Worm (Caenorhabditis elegans) whole organism, L2 larva: ENCODE results near the gene str-102.

Experiments
- C34F6.9 ChIP-seq: fragments of 150-350 bp; optimal IDR thresholded peaks from 2 replicates; lab custom pipeline; 2014; ENCODE audit warnings: missing biosample characterization, missing genetic modification characterization
- ZK546.5 ChIP-seq: sonication (generic microtip); optimal IDR thresholded peaks from 2 replicates; lab custom pipeline; 2017; ENCODE audit warnings: missing biosample characterization, missing genetic modification characterization
- aly-2 ChIP-seq: fragments of 150-350 bp; optimal IDR thresholded peaks from 2 replicates; lab custom pipeline; 2014; ENCODE audit warnings: missing biosample characterization, missing genetic modification characterization
- blmp-1 ChIP-seq: sonication (generic microtip); optimal IDR thresholded peaks from 2 replicates; lab custom pipeline; 2017; ENCODE audit warnings: missing genetic modification characterization, mild to moderate bottlenecking, missing compliant biosample characterization, antibody characterized with exemption, moderate library complexity; ENCODE audit not compliant: insufficient read depth
- ceh-16 ChIP-seq: fragments of 150-350 bp; optimal IDR thresholded peaks from 2 replicates; lab custom pipeline; 2014; ENCODE audit warnings: missing biosample characterization, missing genetic modification characterization
- ceh-82 ChIP-seq: fragments of 150-350 bp; optimal IDR thresholded peaks from 2 replicates; lab custom pipeline; 2014; ENCODE audit warnings: missing biosample characterization, missing genetic modification characterization
- crh-2 ChIP-seq: sonication (generic microtip); optimal IDR thresholded peaks from 2 replicates; lab custom pipeline; 2017; ENCODE audit warnings: missing biosample characterization, missing genetic modification characterization
- elt-3 ChIP-seq: sonication (generic microtip); optimal IDR thresholded peaks from 2 replicates; lab custom pipeline; 2017; ENCODE audit warnings: missing biosample characterization, missing genetic modification characterization
- fos-1 ChIP-seq: fragments of 150-350 bp; optimal IDR thresholded peaks from 2 replicates; lab custom pipeline; 2014; ENCODE audit warnings: missing biosample characterization, missing genetic modification characterization
- lin-11 ChIP-seq: fragments of 150-350 bp; sonication (generic microtip); optimal IDR thresholded peaks from 2 replicates; lab custom pipeline; 2014; ENCODE audit warnings: missing biosample characterization, missing genetic modification characterization, inconsistent platforms, mixed read lengths
- lin-13 ChIP-seq: fragments of 150-350 bp; optimal IDR thresholded peaks from 2 replicates; lab custom pipeline; 2014; ENCODE audit warnings: missing biosample characterization, missing genetic modification reagents, missing genetic modification characterization
- lin-39 ChIP-seq: fragments of 150-350 bp; optimal IDR thresholded peaks from 2 replicates; lab custom pipeline; 2014; ENCODE audit warnings: missing biosample characterization, missing genetic modification reagents, missing genetic modification characterization
- lsy-2 ChIP-seq, 2 experiments: fragments of 150-350 bp in 1 of 2; sonication (generic microtip) in 1 of 2; optimal IDR thresholded peaks; 2 replicates each; lab custom pipeline; 2014 to 2017; ENCODE audit warnings: missing biosample characterization in 2 of 2, missing genetic modification characterization in 2 of 2
- mab-5 ChIP-seq: fragments of 150-350 bp; optimal IDR thresholded peaks from 2 replicates; lab custom pipeline; 2014; ENCODE audit warnings: missing biosample characterization, missing genetic modification characterization
- mbf-1 ChIP-seq: sonication (generic microtip); optimal IDR thresholded peaks from 2 replicates; lab custom pipeline; 2017; ENCODE audit warnings: missing biosample characterization, missing genetic modification characterization
- mdl-1 ChIP-seq, 2 experiments: fragments of 150-350 bp in 1 of 2; sonication (generic microtip) in 1 of 2; optimal IDR thresholded peaks; 2 replicates each; lab custom pipeline; 2017; ENCODE audit warnings: missing biosample characterization in 2 of 2, missing genetic modification characterization in 2 of 2
- nhr-10 ChIP-seq: sonication (generic microtip); optimal IDR thresholded peaks from 2 replicates; lab custom pipeline; 2017; ENCODE audit warnings: missing biosample characterization, missing genetic modification characterization
- nhr-11 ChIP-seq: fragments of 150-350 bp; optimal IDR thresholded peaks from 2 replicates; lab custom pipeline; 2014; ENCODE audit warnings: missing biosample characterization, missing genetic modification characterization
- nhr-12 ChIP-seq: fragments of 150-350 bp; optimal IDR thresholded peaks from 2 replicates; lab custom pipeline; 2014; ENCODE audit warnings: missing biosample characterization, missing genetic modification characterization
- nhr-21 ChIP-seq: fragments of 150-350 bp; optimal IDR thresholded peaks from 2 replicates; lab custom pipeline; 2014; ENCODE audit warnings: missing biosample characterization, missing genetic modification characterization
- nhr-237 ChIP-seq: fragments of 150-350 bp; optimal IDR thresholded peaks from 2 replicates; lab custom pipeline; 2014; ENCODE audit warnings: missing biosample characterization, missing genetic modification characterization
- nhr-6 ChIP-seq: fragments of 150-350 bp; optimal IDR thresholded peaks from 2 replicates; lab custom pipeline; 2014; ENCODE audit warnings: missing biosample characterization, missing genetic modification characterization
- nhr-77 ChIP-seq: fragments of 150-350 bp; optimal IDR thresholded peaks from 2 replicates; lab custom pipeline; 2014; ENCODE audit warnings: missing biosample characterization, missing genetic modification characterization
- peb-1 ChIP-seq: fragments of 150-350 bp; optimal IDR thresholded peaks from 2 replicates; lab custom pipeline; 2014; ENCODE audit warnings: missing biosample characterization, missing genetic modification characterization
- sem-4 ChIP-seq: fragments of 150-350 bp; optimal IDR thresholded peaks from 2 replicates; lab custom pipeline; 2014; ENCODE audit warnings: missing biosample characterization, missing genetic modification reagents, missing genetic modification characterization
- skn-1 ChIP-seq: sonication (generic microtip); optimal IDR thresholded peaks from 2 replicates; lab custom pipeline; 2017; ENCODE audit warnings: missing biosample characterization, missing genetic modification characterization
- sma-3 ChIP-seq: sonication (generic microtip); optimal IDR thresholded peaks from 2 replicates; lab custom pipeline; 2016; ENCODE audit warnings: missing genetic modification reagents, missing genetic modification characterization, missing compliant biosample characterization
- unc-39 ChIP-seq: fragments of 150-350 bp; optimal IDR thresholded peaks from 2 replicates; lab custom pipeline; 2014; ENCODE audit warnings: missing biosample characterization, missing genetic modification characterization
- unc-55 ChIP-seq: fragments of 150-350 bp; sonication (generic microtip); optimal IDR thresholded peaks from 3 replicates; lab custom pipeline; 2014; ENCODE audit warnings: missing biosample characterization, missing genetic modification reagents, missing genetic modification characterization
- unc-62 ChIP-seq: fragments of 150-350 bp; optimal IDR thresholded peaks from 2 replicates; lab custom pipeline; 2014; ENCODE audit warnings: missing biosample characterization, missing genetic modification reagents, missing genetic modification characterization
- zag-1 ChIP-seq: fragments of 150-350 bp; optimal IDR thresholded peaks from 2 replicates; lab custom pipeline; 2014; ENCODE audit warnings: missing biosample characterization, missing genetic modification characterization
- ztf-1 ChIP-seq: fragments of 200-800 bp; sonication (Bioruptor generic); conservative IDR thresholded peaks from 2 replicates; pipeline ENCODE4 v1.3.6; 2022; ENCODE audit warnings: missing genetic modification characterization, missing compliant biosample characterization
- ztf-11 ChIP-seq: sonication (generic microtip); optimal IDR thresholded peaks from 2 replicates; lab custom pipeline; 2017; ENCODE audit warnings: missing biosample characterization, missing genetic modification characterization
- ztf-4 ChIP-seq: fragments of 150-350 bp; optimal IDR thresholded peaks from 2 replicates; lab custom pipeline; 2014; ENCODE audit warnings: missing biosample characterization, missing genetic modification characterization

The str-102 gene

ce11 chrV:15369707-15370106 lies 15.1 kb upstream of the str-102 start, which contains the start of gene nhr-269:
TSS of gene nhr-269 (minus strand) at chrV:15369807.
- TF ChIP-seq ceh-16 (tag; lab: Kevin White, UChicago) (no peak), nhr-10 (tag; lab: Kevin White, UChicago) (no peak), ztf-11 (tag; lab: Kevin White, UChicago) (no peak), lin-11 (tag; lab: Kevin White, UChicago) (no peak), nhr-6 (tag; lab: Kevin White, UChicago) (no peak), lsy-2 (tag; optimal IDR thresholded peaks at IDR 0.05; lab: Kevin White, UChicago) (no peak), aly-2 (tag; lab: Kevin White, UChicago) (no peak), nhr-11 (no peak), unc-39 (tag; lab: Kevin White, UChicago) (no peak), ztf-1 (GFP tag; lab: Robert Waterston, UW) (no peak), mbf-1 (no peak), blmp-1 (tag; lab: Kevin White, UChicago) (no peak), elt-3 (tag; lab: Kevin White, UChicago) (no peak)

- TF ChIP-seq unc-39 (tag; lab: Kevin White, UChicago) (no peak), elt-3 (tag; lab: Kevin White, UChicago) (no peak)
Observed at ce11 chrV:15376223-15376622, 8.6 kb upstream of the str-102 start, which contains the start of gene srh-52. TSS of gene srh-52 (minus strand) at chrV:15376323.

ce11 chrV:15377903-15378302 lies 6.9 kb upstream of the str-102 start, which contains the start of gene srh-122:
TSS of gene srh-122 (minus strand) at chrV:15378003.
- TF ChIP-seq mab-5 (tag; lab: Kevin White, UChicago), result no peak
- TF ChIP-seq nhr-10 (tag; lab: Kevin White, UChicago), result no peak
- no peak for TF ChIP-seq blmp-1 (tag; lab: Kevin White, UChicago)
- no peak for TF ChIP-seq ceh-82 (tag; lab: Kevin White, UChicago)
- TF ChIP-seq unc-62 (GFP tag; lab: Kevin White, UChicago), result no peak
- no peak for TF ChIP-seq mdl-1 (tag; optimal IDR thresholded peaks at IDR 0.05; lab: Kevin White, UChicago)
- TF ChIP-seq unc-55, result no peak
- no peak for TF ChIP-seq ZK546.5
- no peak for TF ChIP-seq skn-1 (tag; lab: Kevin White, UChicago)
- TF ChIP-seq peb-1 (tag; lab: Kevin White, UChicago), result no peak
- TF ChIP-seq nhr-237 (tag; lab: Kevin White, UChicago), result no peak
- TF ChIP-seq ztf-11 (tag; lab: Kevin White, UChicago), result no peak
- TF ChIP-seq sma-3 (GFP tag; lab: Kevin White, UChicago), result no peak
- no peak for TF ChIP-seq nhr-21 (tag; lab: Kevin White, UChicago)
- TF ChIP-seq nhr-11, result no peak
- TF ChIP-seq ztf-4 (tag; lab: Kevin White, UChicago), result no peak
- TF ChIP-seq zag-1 (tag; lab: Kevin White, UChicago), result no peak
- no peak for TF ChIP-seq elt-3 (tag; lab: Kevin White, UChicago)
- no peak for TF ChIP-seq nhr-12 (tag; lab: Kevin White, UChicago)
- no peak for TF ChIP-seq crh-2 (tag; lab: Kevin White, UChicago)

- TF ChIP-seq C34F6.9 (tag; lab: Kevin White, UChicago) (no peak), nhr-12 (tag; lab: Kevin White, UChicago) (no peak), ZK546.5 (no peak), mdl-1 (tag; optimal IDR thresholded peaks at IDR 0.05; lab: Kevin White, UChicago) (no peak), ztf-1 (GFP tag; lab: Robert Waterston, UW) (no peak), lin-13 (GFP tag; lab: Kevin White, UChicago) (no peak), sma-3 (GFP tag; lab: Kevin White, UChicago) (no peak), ztf-4 (tag; lab: Kevin White, UChicago) (no peak), sem-4 (tag; lab: Kevin White, UChicago) (no peak), blmp-1 (tag; lab: Kevin White, UChicago) (no peak), nhr-10 (tag; lab: Kevin White, UChicago) (no peak), lin-39 (tag; lab: Kevin White, UChicago) (no peak), nhr-237 (tag; lab: Kevin White, UChicago) (no peak), nhr-77 (tag; lab: Kevin White, UChicago) (no peak), mbf-1 (no peak), fos-1 (no peak)
Observed at ce11 chrV:15379817-15380216, 5.0 kb upstream of the str-102 start, which contains the start of gene srh-251. TSS of gene srh-251 (minus strand) at chrV:15379917.
